Fruit fly (Drosophila melanogaster) whole organism, embryonic: ENCODE data around the gene CG7483.

Experiments
- Atf3 ChIP-seq: fragments of 200-800 bp; sonication (Bioruptor generic); optimal IDR thresholded peaks from 3 replicates; lab custom pipeline; 2016; ENCODE audit warnings: missing biosample characterization, missing genetic modification characterization
- Awh ChIP-seq: fragments of 200-800 bp; sonication (Bioruptor generic); IDR thresholded peaks from 2 replicates; pipeline ENCODE4, ENCODE4 v1.3.6; 2022; ENCODE audit warnings: missing biosample characterization, missing genetic modification characterization
- B-H1 ChIP-seq: fragments of 200-800 bp; sonication (Bioruptor generic); IDR thresholded peaks from 3 replicates; pipeline ENCODE4 v1.3.6; 2022; ENCODE audit warnings: missing biosample characterization, missing genetic modification characterization
- Bteb2 ChIP-seq: fragments of 200-800 bp; sonication (Bioruptor generic); optimal IDR thresholded peaks from 2 replicates; lab custom pipeline; 2016; ENCODE audit warnings: missing biosample characterization, missing genetic modification characterization
- CG1024 ChIP-seq: fragments of 200-800 bp; sonication (Bioruptor generic); IDR thresholded peaks from 2 replicates; pipeline ENCODE4 v1.3.6; 2022; ENCODE audit warnings: missing biosample characterization, missing genetic modification characterization
- CG10321 ChIP-seq: fragments of 200-800 bp; sonication (Bioruptor generic); IDR thresholded peaks from 2 replicates; pipeline ENCODE4 v1.3.6; 2022; ENCODE audit warnings: missing biosample characterization, missing genetic modification characterization
- CG10565 ChIP-seq: fragments of 200-800 bp; sonication (Bioruptor generic); optimal IDR thresholded peaks from 3 replicates; lab custom pipeline; 2016; ENCODE audit warnings: missing biosample characterization, mild to moderate bottlenecking, missing genetic modification characterization
- CG11093 ChIP-seq: fragments of 200-800 bp; sonication (Bioruptor generic); IDR thresholded peaks from 3 replicates; pipeline ENCODE4 v1.3.6; 2022; ENCODE audit warnings: missing biosample characterization, missing genetic modification characterization
- CG11504 ChIP-seq: fragments of 200-800 bp; sonication (Bioruptor generic); optimal IDR thresholded peaks from 3 replicates; lab custom pipeline; 2019; ENCODE audit warnings: missing biosample characterization, mild to moderate bottlenecking, missing genetic modification characterization, moderate library complexity
- CG15514 ChIP-seq: fragments of 200-800 bp; sonication (Bioruptor generic); optimal IDR thresholded peaks from 3 replicates; lab custom pipeline; 2017; ENCODE audit warnings: missing biosample characterization, missing genetic modification characterization, mild to moderate bottlenecking, moderate library complexity, missing genetic modification reagents
- CG1602 ChIP-seq: fragments of 200-800 bp; sonication (Bioruptor generic); optimal IDR thresholded peaks from 3 replicates; lab custom pipeline; 2016; ENCODE audit warnings: missing biosample characterization, missing genetic modification characterization
- CG17829 ChIP-seq: fragments of 200-800 bp; optimal IDR thresholded peaks from 2 replicates; lab custom pipeline; 2019; ENCODE audit warnings: missing biosample characterization, mild to moderate bottlenecking, missing genetic modification characterization, moderate library complexity
- CG1832 ChIP-seq: fragments of 200-800 bp; sonication (Bioruptor generic); optimal IDR thresholded peaks from 2 replicates; lab custom pipeline; 2017; ENCODE audit warnings: missing biosample characterization, mild to moderate bottlenecking, missing genetic modification characterization, inconsistent platforms
- CG18599 ChIP-seq: fragments of 200-800 bp; sonication (Bioruptor generic); optimal IDR thresholded peaks from 3 replicates; lab custom pipeline; 2017; ENCODE audit warnings: missing biosample characterization, missing genetic modification characterization, mild to moderate bottlenecking, moderate library complexity, missing genetic modification reagents
- CG3847 ChIP-seq: fragments of 200-800 bp; sonication (Bioruptor generic); IDR thresholded peaks from 2 replicates; pipeline ENCODE4 v1.3.6; 2022; ENCODE audit warnings: missing biosample characterization, missing genetic modification characterization
- CG42726 ChIP-seq: fragments of 200-800 bp; sonication (Bioruptor generic); IDR thresholded peaks from 2 replicates; pipeline ENCODE4 v1.3.6; 2022; ENCODE audit warnings: missing biosample characterization, missing genetic modification characterization; ENCODE audit not compliant: partially characterized antibody
- CG6854 ChIP-seq: fragments of 200-800 bp; sonication (Bioruptor generic); optimal IDR thresholded peaks from 3 replicates; lab custom pipeline; 2017; ENCODE audit warnings: missing biosample characterization, mild to moderate bottlenecking, missing genetic modification characterization
- CG7987 ChIP-seq: fragments of 200-800 bp; sonication (Bioruptor generic); optimal IDR thresholded peaks from 2 replicates; lab custom pipeline; 2018; ENCODE audit warnings: missing biosample characterization, mild to moderate bottlenecking, missing genetic modification characterization, moderate library complexity
- Dfd ChIP-seq, 2 experiments: fragments of >200 bp; optimal IDR thresholded peaks; 2 replicates each; lab custom pipeline; 2017; ENCODE audit warnings: missing biosample characterization in 2 of 2, missing genetic modification characterization in 2 of 2
- Dref ChIP-seq: fragments of 200-800 bp; sonication (Bioruptor generic); IDR thresholded peaks from 2 replicates; pipeline ENCODE4 v1.3.6; 2022; ENCODE audit warnings: missing biosample characterization, missing genetic modification characterization
- Fer1 ChIP-seq: fragments of 200-800 bp; sonication (Bioruptor generic); optimal IDR thresholded peaks from 2 replicates; lab custom pipeline; 2017; ENCODE audit warnings: missing biosample characterization, mild to moderate bottlenecking, missing genetic modification characterization
- Hand ChIP-seq: fragments of 200-800 bp; sonication (Bioruptor generic); optimal IDR thresholded peaks from 2 replicates; lab custom pipeline; 2017; ENCODE audit warnings: mild to moderate bottlenecking, missing biosample characterization, missing genetic modification reagents, missing genetic modification characterization
- Nf-YA ChIP-seq: fragments of 200-800 bp; sonication (Bioruptor generic); IDR thresholded peaks from 2 replicates; pipeline ENCODE4 v1.3.6; 2022; ENCODE audit warnings: missing biosample characterization, missing genetic modification characterization
- Nf-YB ChIP-seq: fragments of 200-800 bp; sonication (Bioruptor generic); optimal IDR thresholded peaks from 3 replicates; lab custom pipeline; 2019; ENCODE audit warnings: missing biosample characterization, mild to moderate bottlenecking, missing genetic modification characterization, moderate library complexity
- Oli ChIP-seq: fragments of 200-800 bp; sonication (Bioruptor generic); optimal IDR thresholded peaks from 2 replicates; lab custom pipeline; 2018; ENCODE audit warnings: missing biosample characterization, mild to moderate bottlenecking, missing genetic modification characterization, moderate library complexity
- Sox100B ChIP-seq: fragments of 200-800 bp; sonication (Bioruptor generic); optimal IDR thresholded peaks from 3 replicates; lab custom pipeline; 2018; ENCODE audit warnings: missing biosample characterization, mild to moderate bottlenecking, missing genetic modification characterization
- Spps ChIP-seq: fragments of 200-800 bp; sonication (Bioruptor generic); optimal IDR thresholded peaks from 2 replicates; lab custom pipeline; 2018; ENCODE audit warnings: missing biosample characterization, mild to moderate bottlenecking, missing genetic modification characterization
- ap ChIP-seq: fragments of 200-800 bp; sonication (Bioruptor generic); IDR thresholded peaks from 2 replicates; pipeline ENCODE4 v1.3.6; 2022; ENCODE audit warnings: missing biosample characterization, missing genetic modification characterization
- chinmo ChIP-seq: fragments of 200-800 bp; sonication (Bioruptor generic); IDR thresholded peaks from 4 replicates; pipeline ENCODE4 v1.3.6; 2022; ENCODE audit warnings: missing biosample characterization, missing genetic modification characterization; ENCODE audit not compliant: partially characterized antibody
- chm ChIP-seq: fragments of 200-800 bp; sonication (Bioruptor generic); IDR thresholded peaks from 2 replicates; pipeline ENCODE4 v1.3.6; 2022; ENCODE audit warnings: missing biosample characterization, missing genetic modification characterization
- dati ChIP-seq: fragments of 200-800 bp; sonication (Bioruptor generic); IDR thresholded peaks from 2 replicates; pipeline ENCODE4 v1.3.6; 2022; ENCODE audit warnings: missing biosample characterization, missing genetic modification characterization
- dpn ChIP-seq, 2 experiments: fragments of 200-800 bp; sonication (Bioruptor generic); optimal IDR thresholded peaks; 3 replicates each; lab custom pipeline; 2016; ENCODE audit warnings: missing biosample characterization in 2 of 2, missing genetic modification characterization in 2 of 2
- ham ChIP-seq: fragments of 200-800 bp; sonication (Bioruptor generic); IDR thresholded peaks from 2 replicates; pipeline ENCODE4 v1.3.6; 2022; ENCODE audit warnings: missing biosample characterization, missing genetic modification characterization
- hkb ChIP-seq, 2 experiments: fragments of 200-800 bp in 1 of 2; fragments of >200 bp in 1 of 2; sonication (Bioruptor generic) in 1 of 2; IDR thresholded peaks in 1 of 2; optimal IDR thresholded peaks in 1 of 2; 2 replicates each; pipeline versions ENCODE4 v1.3.6 to Lab custom; 2017 to 2022; ENCODE audit warnings: missing biosample characterization in 1 of 2, missing genetic modification characterization in 1 of 2
- hth ChIP-seq: fragments of >200 bp; optimal IDR thresholded peaks from 2 replicates; lab custom pipeline; 2017; ENCODE audit warnings: inconsistent platforms
- kni ChIP-seq: fragments of 200-800 bp; sonication (Bioruptor generic); optimal IDR thresholded peaks from 3 replicates; lab custom pipeline; 2017; ENCODE audit warnings: mild to moderate bottlenecking, missing biosample characterization, missing genetic modification reagents, missing genetic modification characterization
- lmd ChIP-seq: fragments of 200-800 bp; sonication (Bioruptor generic); IDR thresholded peaks from 2 replicates; pipeline ENCODE4 v1.3.6; 2022; ENCODE audit warnings: missing biosample characterization, missing genetic modification characterization
- maf-S ChIP-seq: fragments of 200-800 bp; sonication (Bioruptor generic); optimal IDR thresholded peaks from 2 replicates; lab custom pipeline; 2016; ENCODE audit warnings: missing biosample characterization, missing genetic modification characterization
- oc ChIP-seq: fragments of 200-800 bp; sonication (Bioruptor generic); optimal IDR thresholded peaks from 2 replicates; lab custom pipeline; 2018; ENCODE audit warnings: missing biosample characterization, mild to moderate bottlenecking, missing genetic modification characterization, moderate library complexity
- pho ChIP-seq: fragments of 200-800 bp; sonication (Bioruptor generic); optimal IDR thresholded peaks from 2 replicates; lab custom pipeline; 2016; ENCODE audit warnings: missing biosample characterization, missing genetic modification characterization
- ranshi ChIP-seq: fragments of 200-800 bp; sonication (Bioruptor generic); IDR thresholded peaks from 2 replicates; pipeline ENCODE4 v1.3.6; 2022; ENCODE audit warnings: missing biosample characterization, missing genetic modification characterization
- rib ChIP-seq: fragments of 200-800 bp; sonication (Bioruptor generic); IDR thresholded peaks from 2 replicates; pipeline ENCODE4 v1.3.6; 2022; ENCODE audit warnings: missing biosample characterization, missing genetic modification characterization
- sens-2 ChIP-seq: fragments of 200-800 bp; sonication (Bioruptor generic); IDR thresholded peaks from 2 replicates; pipeline ENCODE4 v1.3.6; 2022; ENCODE audit warnings: missing biosample characterization, missing genetic modification characterization
- so ChIP-seq: fragments of 200-800 bp; sonication (Bioruptor generic); IDR thresholded peaks from 3 replicates; pipeline ENCODE4 v1.3.6; 2022; ENCODE audit warnings: missing biosample characterization, missing genetic modification characterization
- sr ChIP-seq: fragments of 200-800 bp; sonication (Bioruptor generic); IDR thresholded peaks from 3 replicates; pipeline ENCODE4 v1.3.6; 2022; ENCODE audit warnings: missing biosample characterization, missing genetic modification characterization
- sug ChIP-seq: fragments of 200-800 bp; optimal IDR thresholded peaks from 2 replicates; lab custom pipeline; 2019; ENCODE audit warnings: missing biosample characterization, mild to moderate bottlenecking, missing genetic modification characterization, moderate library complexity
- tap ChIP-seq: fragments of 200-800 bp; optimal IDR thresholded peaks from 3 replicates; lab custom pipeline; 2019; ENCODE audit warnings: missing biosample characterization, mild to moderate bottlenecking, missing genetic modification characterization, moderate library complexity
- tio ChIP-seq: fragments of 200-800 bp; sonication (Bioruptor generic); optimal IDR thresholded peaks from 2 replicates; lab custom pipeline; 2017; ENCODE audit warnings: missing biosample characterization, missing genetic modification characterization, inconsistent platforms
- trem ChIP-seq: fragments of 200-800 bp; optimal IDR thresholded peaks from 3 replicates; lab custom pipeline; 2019; ENCODE audit warnings: missing biosample characterization, mild to moderate bottlenecking, missing genetic modification characterization, moderate library complexity
- unpg ChIP-seq: fragments of 200-800 bp; sonication (Bioruptor generic); optimal IDR thresholded peaks from 3 replicates; lab custom pipeline; 2018; ENCODE audit warnings: missing biosample characterization, mild to moderate bottlenecking, missing genetic modification characterization, moderate library complexity
- yki ChIP-seq: fragments of >200 bp; optimal IDR thresholded peaks from 3 replicates; lab custom pipeline; 2018

CG7483 gene

dm6 chr3R:8316344-8317105, 3.5 kb downstream of the CG7483 start, which contains the start of gene Coq2 (continued):
- TF ChIP-seq pho (GFP tag; lab: Kevin White, UChicago) (no peak), CG42726 (GFP tag; lab: Robert Waterston, UW) (no peak), Fer1 (no peak), sug (no peak), B-H1 (GFP tag; lab: Robert Waterston, UW) (no peak), Spps (tag; lab: Kevin White, UChicago) (no peak), CG1602 (GFP tag; lab: Kevin White, UChicago) (no peak), ham (GFP tag; lab: Robert Waterston, UW) (no peak), tap (no peak), CG18599 (GFP tag; lab: Kevin White, UChicago) (no peak), CG10321 (GFP tag; lab: Robert Waterston, UW) (no peak), chm (GFP tag; lab: Robert Waterston, UW) (no peak), hth (lab: Kevin White, UChicago) (no peak), dati (no peak), lmd (GFP tag; lab: Robert Waterston, UW) (no peak), Oli (tag; lab: Kevin White, UChicago) (no peak), maf-S (GFP tag; lab: Kevin White, UChicago) (no peak), Dfd (GFP tag; optimal IDR thresholded peaks at IDR 0.05; lab: Kevin White, UChicago) (no peak), CG11504 (no peak), Nf-YA (no peak), Sox100B (GFP tag; lab: Kevin White, UChicago) (no peak), CG15514 (peak; percentile 60), sr (no peak), dpn (GFP tag; optimal IDR thresholded peaks at IDR 0.05; lab: Kevin White, UChicago) (no peak), rib (GFP tag; lab: Robert Waterston, UW) (no peak), yki (lab: Kevin White, UChicago) (no peak), CG7987 (GFP tag; lab: Kevin White, UChicago) (no peak), ranshi (no peak), tio (GFP tag; lab: Kevin White, UChicago) (no peak), sens-2 (no peak), CG6854 (GFP tag; lab: Kevin White, UChicago) (no peak), CG1024 (no peak), so (no peak), Nf-YB (peak; percentile 14), CG3847 (GFP tag; lab: Robert Waterston, UW) (peak; percentile 77), unpg (GFP tag; lab: Kevin White, UChicago) (no peak), trem (tag; lab: Kevin White, UChicago) (peak; percentile 86), chinmo (GFP tag; lab: Robert Waterston, UW) (no peak), Hand (GFP tag; lab: Kevin White, UChicago) (no peak), Bteb2 (no peak), kni (GFP tag; lab: Kevin White, UChicago) (no peak), ap (GFP tag; lab: Robert Waterston, UW) (no peak), CG1832 (GFP tag; lab: Kevin White, UChicago) (no peak), Atf3 (GFP tag; lab: Kevin White, UChicago) (no peak), Awh (GFP tag; lab: Robert Waterston, UW) (no peak), CG11093 (GFP tag; lab: Robert Waterston, UW) (no peak), CG17829 (tag; lab: Kevin White, UChicago) (no peak), CG10565 (GFP tag; lab: Kevin White, UChicago) (no peak), Dref (GFP tag; lab: Robert Waterston, UW) (peak; percentile 47; the same call in 1 of the 2 replicates), oc (tag; lab: Kevin White, UChicago) (no peak), hkb (optimal IDR thresholded peaks at IDR 0.05; lab: Kevin White, UChicago) (peak; percentile 42), hkb (GFP tag; IDR thresholded peaks at IDR 0.05; lab: Robert Waterston, UW) (no peak)
